Worm (Caenorhabditis elegans) whole organism, L4/young adult: Measurements from ENCODE around the gene H41C03.1.

Experiments
- W03F9.2 ChIP-seq: fragments of 150-350 bp; optimal IDR thresholded peaks from 2 replicates; lab custom pipeline; 2014; ENCODE audit warnings: missing biosample characterization, missing genetic modification characterization
- dao-5 ChIP-seq: sonication (generic microtip); optimal IDR thresholded peaks from 2 replicates; lab custom pipeline; 2016; ENCODE audit warnings: missing genotype, missing genetic modification characterization, moderate library complexity, missing compliant biosample characterization
- him-1 ChIP-seq: sonication (generic microtip); optimal IDR thresholded peaks from 2 replicates; lab custom pipeline; 2016; ENCODE audit warnings: missing genotype, missing genetic modification reagents, missing genetic modification characterization, missing compliant biosample characterization

- TF ChIP-seq him-1 (tag; lab: Kevin White, UChicago) (no peak), W03F9.2 (no peak), dao-5 (tag; lab: Kevin White, UChicago) (no peak)
These were observed 35.4 kb downstream of the H41C03.1 start for ce11 chrII:5889417-5890139.
